Worm (Caenorhabditis elegans) whole organism, mixed stage, embryonic: ENCODE data around the gene skr-15.
A peak's percentile ranks its signal among the peaks of the same experiment; 100 is the strongest.

ENCODE experiments used
- M03D4.4 ChIP-seq: sonication (generic microtip); optimal IDR thresholded peaks from 2 replicates; lab custom pipeline; 2017; ENCODE audit warnings: mild to moderate bottlenecking, missing genetic modification characterization, missing compliant biosample characterization
- bed-3 ChIP-seq: fragments of 200-800 bp; sonication (Bioruptor generic); optimal IDR thresholded peaks from 3 replicates; lab custom pipeline; 2018; ENCODE audit warnings: mild to moderate bottlenecking, missing genetic modification characterization, moderate library complexity, missing compliant biosample characterization
- blmp-1 ChIP-seq: fragments of 150-350 bp; optimal IDR thresholded peaks from 2 replicates; lab custom pipeline; 2014; ENCODE audit warnings: missing biosample characterization, missing genetic modification characterization
- ceh-43 ChIP-seq: fragments of 200-800 bp; sonication (Bioruptor generic); optimal IDR thresholded peaks from 2 replicates; lab custom pipeline; 2018; ENCODE audit warnings: mild to moderate bottlenecking, missing genetic modification characterization, moderate library complexity, missing compliant biosample characterization
- ceh-83 ChIP-seq: fragments of 200-800 bp; sonication (Bioruptor generic); optimal IDR thresholded peaks from 2 replicates; lab custom pipeline; 2018; ENCODE audit warnings: mild to moderate bottlenecking, missing genetic modification characterization, missing compliant biosample characterization
- ces-1 ChIP-seq: fragments of 150-350 bp; optimal IDR thresholded peaks from 2 replicates; lab custom pipeline; 2014; ENCODE audit warnings: missing biosample characterization, missing genetic modification reagents, missing genetic modification characterization
- cnd-1 ChIP-seq: fragments of 200-800 bp; sonication (Bioruptor generic); optimal IDR thresholded peaks from 2 replicates; lab custom pipeline; 2018; ENCODE audit warnings: mild to moderate bottlenecking, missing genetic modification characterization, missing compliant biosample characterization
- drap-1 ChIP-seq: fragments of 200-800 bp; sonication (Bioruptor generic); optimal IDR thresholded peaks from 3 replicates; lab custom pipeline; 2018; ENCODE audit warnings: mild to moderate bottlenecking, missing genetic modification characterization, missing compliant biosample characterization
- elt-1 ChIP-seq: sonication (generic microtip); optimal IDR thresholded peaks from 2 replicates; lab custom pipeline; 2017; ENCODE audit warnings: missing genetic modification characterization, mild to moderate bottlenecking, missing compliant biosample characterization, antibody characterized with exemption, moderate library complexity, borderline replicate concordance; ENCODE audit not compliant: insufficient read depth
- elt-3 ChIP-seq: fragments of 150-350 bp; optimal IDR thresholded peaks from 2 replicates; lab custom pipeline; 2014; ENCODE audit warnings: missing biosample characterization, missing genetic modification characterization
- flh-1 ChIP-seq: fragments of 200-800 bp; sonication (Bioruptor generic); optimal IDR thresholded peaks from 2 replicates; lab custom pipeline; 2018; ENCODE audit warnings: mild to moderate bottlenecking, missing genetic modification characterization, moderate library complexity, missing compliant biosample characterization
- ham-2 ChIP-seq: fragments of 200-800 bp; sonication (Bioruptor generic); optimal IDR thresholded peaks from 2 replicates; lab custom pipeline; 2018; ENCODE audit warnings: mild to moderate bottlenecking, missing genetic modification characterization, missing compliant biosample characterization
- hlh-1 ChIP-seq: fragments of 150-350 bp; optimal IDR thresholded peaks from 2 replicates; lab custom pipeline; 2014; ENCODE audit warnings: missing biosample characterization, missing genetic modification reagents, missing genetic modification characterization
- lin-32 ChIP-seq: fragments of 200-800 bp; sonication (Bioruptor generic); optimal IDR thresholded peaks from 2 replicates; lab custom pipeline; 2018; ENCODE audit warnings: mild to moderate bottlenecking, missing genetic modification characterization, missing compliant biosample characterization
- lsy-2 ChIP-seq: fragments of 150-350 bp; optimal IDR thresholded peaks from 2 replicates; lab custom pipeline; 2014; ENCODE audit warnings: missing biosample characterization, missing genetic modification characterization
- mab-5 ChIP-seq: fragments of 150-350 bp; optimal IDR thresholded peaks from 2 replicates; lab custom pipeline; 2014; ENCODE audit warnings: missing biosample characterization, missing genetic modification characterization
- mep-1 ChIP-seq: fragments of 150-350 bp; optimal IDR thresholded peaks from 2 replicates; lab custom pipeline; 2017; ENCODE audit warnings: missing biosample characterization, missing genetic modification reagents, missing genetic modification characterization, inconsistent platforms
- mls-2 ChIP-seq: sonication (generic microtip); optimal IDR thresholded peaks from 2 replicates; lab custom pipeline; 2016; ENCODE audit warnings: mild to moderate bottlenecking, missing genetic modification characterization, moderate library complexity, missing compliant biosample characterization
- nhr-12 ChIP-seq: fragments of 150-350 bp; optimal IDR thresholded peaks from 2 replicates; lab custom pipeline; 2014; ENCODE audit warnings: missing biosample characterization, missing genetic modification characterization
- nhr-2 ChIP-seq: fragments of 150-350 bp; optimal IDR thresholded peaks from 2 replicates; lab custom pipeline; 2014; ENCODE audit warnings: missing biosample characterization, missing genetic modification characterization
- nhr-237 ChIP-seq: fragments of 150-350 bp; optimal IDR thresholded peaks from 2 replicates; lab custom pipeline; 2014; ENCODE audit warnings: missing biosample characterization, missing genetic modification characterization
- nhr-28 ChIP-seq: fragments of 150-350 bp; optimal IDR thresholded peaks from 2 replicates; lab custom pipeline; 2014; ENCODE audit warnings: missing biosample characterization, missing genetic modification characterization
- nhr-76 ChIP-seq: sonication (generic microtip); optimal IDR thresholded peaks from 2 replicates; lab custom pipeline; 2017; ENCODE audit warnings: missing biosample characterization, missing genetic modification characterization
- pha-4 ChIP-seq: fragments of 150-350 bp; optimal IDR thresholded peaks from 2 replicates; lab custom pipeline; 2018; ENCODE audit warnings: missing biosample characterization, missing genetic modification reagents, missing genetic modification characterization
- snpc-4 ChIP-seq: fragments of 150-350 bp; optimal IDR thresholded peaks from 2 replicates; lab custom pipeline; 2014; ENCODE audit warnings: missing biosample characterization, missing genetic modification characterization
- sptf-1 ChIP-seq: sonication (generic microtip); optimal IDR thresholded peaks from 2 replicates; lab custom pipeline; 2017; ENCODE audit warnings: mild to moderate bottlenecking, missing genetic modification characterization, moderate library complexity, missing compliant biosample characterization
- unc-120 ChIP-seq: sonication (generic microtip); optimal IDR thresholded peaks from 2 replicates; lab custom pipeline; 2017; ENCODE audit warnings: missing genetic modification characterization, missing compliant biosample characterization; ENCODE audit not compliant: poor library complexity, severe bottlenecking
- unc-39 ChIP-seq: fragments of 150-350 bp; optimal IDR thresholded peaks from 2 replicates; lab custom pipeline; 2014; ENCODE audit warnings: missing biosample characterization, missing genetic modification characterization
- zip-8 ChIP-seq: fragments of 150-350 bp; optimal IDR thresholded peaks from 2 replicates; lab custom pipeline; 2014; ENCODE audit warnings: missing biosample characterization, missing genetic modification characterization
- ztf-11 ChIP-seq: fragments of 150-350 bp; optimal IDR thresholded peaks from 2 replicates; lab custom pipeline; 2014; ENCODE audit warnings: missing biosample characterization, missing genetic modification characterization

Gene skr-15

DNA sequence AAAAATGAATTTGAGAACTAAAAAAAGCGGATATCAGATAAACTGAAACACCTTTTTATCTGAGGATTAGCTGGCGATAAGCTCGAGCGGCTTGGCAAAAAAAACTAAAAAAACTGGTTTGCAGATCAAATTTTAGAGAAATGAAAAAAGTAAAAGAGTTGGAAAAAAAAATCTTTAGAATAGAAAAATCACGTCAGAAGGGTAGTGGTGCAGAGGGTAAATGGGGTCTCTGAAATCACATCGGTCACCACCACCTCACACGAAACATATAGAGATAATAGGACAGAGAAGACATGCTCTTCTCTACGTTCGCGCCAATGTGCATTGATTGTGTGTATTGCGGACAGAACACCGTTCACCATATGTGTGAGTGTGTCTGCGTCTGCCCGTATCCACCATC lies 42.7 kb upstream of the skr-15 start:
- TF ChIP-seq nhr-76: no peak
- TF ChIP-seq ztf-11 (tag; lab: Kevin White, UChicago): no peak
- TF ChIP-seq lin-32 (GFP tag; lab: Kevin White, UChicago): no peak
- TF ChIP-seq nhr-12: no peak
- no peak for TF ChIP-seq drap-1 (GFP tag; lab: Kevin White, UChicago)
- TF ChIP-seq pha-4 (tag; lab: Kevin White, UChicago): no peak
- TF ChIP-seq M03D4.4 (tag; lab: Kevin White, UChicago): no peak
- no peak for TF ChIP-seq elt-1 (tag; lab: Kevin White, UChicago)
- no peak for TF ChIP-seq hlh-1 (tag; lab: Kevin White, UChicago)
- no peak for TF ChIP-seq nhr-2 (tag; lab: Kevin White, UChicago)
- no peak for TF ChIP-seq lsy-2 (tag; lab: Kevin White, UChicago)
- TF ChIP-seq zip-8 (tag; lab: Kevin White, UChicago): no peak
- TF ChIP-seq, all 35 proteins: peak for 0

DNA sequence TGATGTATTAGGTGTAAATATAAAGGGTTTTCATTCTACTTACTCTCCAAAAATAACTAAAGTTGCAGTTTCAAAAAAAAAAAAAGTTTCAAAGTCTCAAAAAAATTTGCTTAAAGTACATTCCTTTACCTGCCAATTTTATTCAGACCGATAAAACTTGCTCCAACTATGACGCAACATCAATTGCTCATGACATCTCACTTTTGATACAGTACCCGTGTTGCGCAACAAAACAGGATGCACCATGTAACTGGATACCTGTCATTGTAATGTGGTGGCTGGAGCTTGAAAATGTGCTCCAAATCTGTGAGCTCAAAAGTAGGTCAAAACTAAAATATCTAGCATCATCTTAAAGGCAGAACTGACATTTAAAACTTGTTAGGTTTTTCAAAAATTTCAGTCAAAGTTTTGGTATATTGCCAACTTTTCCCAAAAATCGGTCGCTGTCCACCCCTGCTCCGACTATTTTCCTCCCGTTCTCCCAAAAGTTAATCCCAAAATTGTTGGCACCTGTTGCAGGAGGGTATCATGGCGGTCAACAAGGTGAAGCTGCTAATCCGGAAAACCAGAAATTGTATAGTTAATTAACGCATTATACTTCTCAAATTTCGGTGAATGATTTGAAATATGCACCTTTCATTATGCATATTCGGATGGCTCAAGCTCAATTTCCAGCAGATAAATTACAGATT lies 41.5 kb upstream of the skr-15 start, which contains the start of gene T24E12.2:
T24E12.2 (plus strand) TSS at position 642 of the 692 bp plus-strand sequence.
- TF ChIP-seq ztf-11 (tag; lab: Kevin White, UChicago) (no peak), blmp-1 (tag; lab: Kevin White, UChicago) (no peak), snpc-4 (no peak), hlh-1 (tag; lab: Kevin White, UChicago) (no peak), zip-8 (tag; lab: Kevin White, UChicago) (peak; percentile 99)

DNA sequence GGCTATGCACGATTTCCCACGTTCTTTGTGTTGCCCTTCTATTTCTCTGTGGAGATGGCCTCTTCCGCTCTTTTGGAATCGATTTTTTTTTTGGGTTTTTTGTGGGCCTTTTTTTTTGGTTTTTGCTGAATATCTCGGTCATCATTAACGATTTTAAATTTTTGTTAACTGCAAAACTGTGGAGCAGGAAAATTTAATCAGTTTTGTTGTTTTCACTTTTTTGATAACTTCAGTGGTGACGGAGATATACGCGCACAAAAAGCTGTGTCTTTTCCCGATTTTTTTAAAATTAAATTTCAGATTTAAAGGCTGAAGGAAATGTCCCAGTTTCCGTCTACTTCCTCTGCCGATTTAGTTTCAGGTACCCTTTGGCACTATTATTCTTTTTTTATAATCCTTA lies 38.7 kb upstream of the skr-15 start, which contains the start of gene T24E12.1:
T24E12.1 (plus strand) TSS at position 301 of the 400 bp plus-strand sequence.
- TF ChIP-seq blmp-1 (tag; lab: Kevin White, UChicago) (no peak), unc-39 (no peak), mls-2 (tag; lab: Kevin White, UChicago) (no peak), lsy-2 (tag; lab: Kevin White, UChicago) (no peak), M03D4.4 (tag; lab: Kevin White, UChicago) (no peak), sptf-1 (no peak), mep-1 (tag; lab: Kevin White, UChicago) (no peak), lin-32 (GFP tag; lab: Kevin White, UChicago) (no peak), bed-3 (no peak)

DNA sequence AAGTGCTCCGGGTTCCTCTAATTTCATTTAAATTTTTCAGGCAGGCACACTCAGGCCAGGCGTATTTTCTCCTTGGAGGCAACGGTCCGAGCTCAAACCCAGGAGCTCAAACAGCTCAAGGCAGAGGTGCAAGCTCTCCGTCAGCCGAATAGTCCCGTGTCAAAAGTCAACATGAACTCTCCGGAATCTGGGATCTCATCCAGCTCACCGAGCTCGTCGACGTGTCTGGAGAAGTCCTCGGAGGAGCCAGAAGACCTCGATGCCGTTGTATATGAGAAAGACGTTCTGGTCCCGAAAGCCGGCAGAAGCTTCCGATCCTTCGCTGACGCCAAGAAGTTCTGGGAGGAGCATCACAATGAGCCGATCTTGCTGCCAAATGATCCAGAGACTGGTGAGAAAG lies 38.2 kb upstream of the skr-15 start:
- no peak for TF ChIP-seq hlh-1 (tag; lab: Kevin White, UChicago)
- TF ChIP-seq ceh-43 (GFP tag; lab: Kevin White, UChicago): no peak
- TF ChIP-seq zip-8 (tag; lab: Kevin White, UChicago): no peak
- TF ChIP-seq nhr-76: no peak
- TF ChIP-seq nhr-237: no peak
- TF ChIP-seq mab-5: no peak

DNA sequence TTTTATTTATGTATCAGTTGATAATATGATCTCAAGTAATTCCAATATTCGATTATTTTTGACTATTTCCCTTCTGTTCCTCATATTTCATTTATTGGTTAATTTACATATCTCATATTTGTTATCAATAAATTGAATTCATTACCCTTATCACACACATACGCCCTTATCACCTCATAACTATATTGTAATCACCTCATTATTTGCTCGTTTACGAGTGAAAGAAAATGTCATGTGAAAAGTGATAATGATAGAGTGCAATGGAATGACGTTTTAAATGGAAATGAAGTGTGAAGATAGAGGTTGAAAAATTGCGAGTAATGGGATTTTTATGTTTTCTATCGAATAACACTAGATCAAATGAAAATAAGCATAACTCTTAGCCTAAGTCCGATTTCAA lies 37.4 kb upstream of the skr-15 start:
- no peak for TF ChIP-seq unc-120 (tag; lab: Kevin White, UChicago)
- TF ChIP-seq lin-32 (GFP tag; lab: Kevin White, UChicago): no peak
- TF ChIP-seq elt-3: no peak
- TF ChIP-seq M03D4.4 (tag; lab: Kevin White, UChicago): no peak
- no peak for TF ChIP-seq cnd-1 (tag; lab: Kevin White, UChicago)
- TF ChIP-seq nhr-28 (tag; lab: Kevin White, UChicago): no peak
- TF ChIP-seq blmp-1 (tag; lab: Kevin White, UChicago): no peak
- TF ChIP-seq bed-3: no peak
- no peak for TF ChIP-seq nhr-2 (tag; lab: Kevin White, UChicago)
- no peak for TF ChIP-seq pha-4 (tag; lab: Kevin White, UChicago)
- no peak for TF ChIP-seq zip-8 (tag; lab: Kevin White, UChicago)
- no peak for TF ChIP-seq drap-1 (GFP tag; lab: Kevin White, UChicago)
- no peak for TF ChIP-seq mab-5
- TF ChIP-seq ztf-11 (tag; lab: Kevin White, UChicago): no peak
- TF ChIP-seq ham-2 (GFP tag; lab: Kevin White, UChicago): no peak
- TF ChIP-seq flh-1 (GFP tag; lab: Kevin White, UChicago): no peak
- no peak for TF ChIP-seq nhr-237
- no peak for TF ChIP-seq sptf-1

DNA sequence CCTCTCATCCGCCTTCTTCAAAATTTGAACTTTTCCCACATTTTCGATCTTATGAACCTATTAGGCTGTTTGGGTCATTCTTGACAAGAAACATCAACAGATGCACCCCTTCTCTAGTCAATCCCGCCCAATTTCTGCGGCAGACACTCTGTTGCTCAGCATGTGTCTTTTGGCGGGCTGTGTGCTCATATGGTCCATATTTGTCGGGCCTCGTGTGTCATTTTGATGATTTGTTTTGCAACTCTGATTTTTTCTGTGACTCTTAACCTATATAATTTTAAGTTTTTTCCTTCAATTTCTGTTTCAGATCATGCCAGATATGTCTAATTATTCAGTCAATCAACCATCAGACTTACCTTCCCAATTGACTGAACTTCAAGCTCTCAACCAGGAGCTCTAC lies 36.8 kb upstream of the skr-15 start, which contains the start of gene T24E12.13:
T24E12.13 (plus strand) TSS at position 301 of the 400 bp plus-strand sequence.
- no peak for TF ChIP-seq ceh-83 (GFP tag; lab: Kevin White, UChicago)
- TF ChIP-seq mls-2 (tag; lab: Kevin White, UChicago): no peak
- TF ChIP-seq hlh-1 (tag; lab: Kevin White, UChicago): no peak
- no peak for TF ChIP-seq nhr-28 (tag; lab: Kevin White, UChicago)
- no peak for TF ChIP-seq sptf-1
- TF ChIP-seq pha-4 (tag; lab: Kevin White, UChicago): no peak
- no peak for TF ChIP-seq unc-39
- no peak for TF ChIP-seq mep-1 (tag; lab: Kevin White, UChicago)
- no peak for TF ChIP-seq ceh-43 (GFP tag; lab: Kevin White, UChicago)
- TF ChIP-seq nhr-2 (tag; lab: Kevin White, UChicago): no peak
- no peak for TF ChIP-seq ztf-11 (tag; lab: Kevin White, UChicago)
- TF ChIP-seq ces-1: no peak
- TF ChIP-seq M03D4.4 (tag; lab: Kevin White, UChicago): no peak
- no peak for TF ChIP-seq mab-5
- no peak for TF ChIP-seq snpc-4
- TF ChIP-seq bed-3: no peak
- no peak for TF ChIP-seq elt-1 (tag; lab: Kevin White, UChicago)
- TF ChIP-seq nhr-76: no peak
